Fruit fly (Drosophila melanogaster): ENCODE results near the gene sala.
A peak's percentile ranks its signal among the peaks of the same experiment; 100 is the strongest.

Gene sala

dm6 chr2L:11498839-11499238, 14.3 kb downstream of the sala start, which contains the start of gene Cog8 (continued):
- peak; percentile 13 for TF ChIP-seq lab (GFP tag; optimal IDR thresholded peaks at IDR 0.05)
- no peak for TF ChIP-seq pan (optimal IDR thresholded peaks at IDR 0.05)
- peak in 1 of 2 experiments; percentile 40 for TF ChIP-seq pan (GFP tag; optimal IDR thresholded peaks at IDR 0.05 in 1 of 2, IDR thresholded peaks at IDR 0.05 in 1 of 2)
- TF ChIP-seq BEAF-32 (GFP tag; optimal IDR thresholded peaks at IDR 0.05): peak; percentile 38
- TF ChIP-seq jigr1 (GFP tag; IDR thresholded peaks at IDR 0.05): no peak
- no peak for TF ChIP-seq lov (optimal IDR thresholded peaks at IDR 0.05)
- TF ChIP-seq lov (GFP tag; IDR thresholded peaks at IDR 0.05): no peak
- TF ChIP-seq Blimp-1 (GFP tag; optimal IDR thresholded peaks at IDR 0.05): peak; percentile 21
- no peak for TF ChIP-seq CG11247 (GFP tag; IDR thresholded peaks at IDR 0.05)
- TF ChIP-seq chm (GFP tag; IDR thresholded peaks at IDR 0.05): no peak
- TF ChIP-seq CG16813 (GFP tag; IDR thresholded peaks at IDR 0.05; ENCODE audit: partially characterized antibody): 0 out of 3 replicates have a peak, but pooled peaks have one; percentile 30
- TF ChIP-seq pita (GFP tag; optimal IDR thresholded peaks at IDR 0.05): no peak
- no peak for TF ChIP-seq CG3163 (GFP tag; optimal IDR thresholded peaks at IDR 0.05)
- no peak for TF ChIP-seq Ravus (GFP tag; IDR thresholded peaks at IDR 0.05)
- TF ChIP-seq CG33557 (GFP tag; optimal IDR thresholded peaks at IDR 0.05): peak; percentile 17
- TF ChIP-seq dati (GFP tag; IDR thresholded peaks at IDR 0.05): no peak
- TF ChIP-seq CG18262 (tag; optimal IDR thresholded peaks at IDR 0.05): peak; percentile 25
- no peak for TF ChIP-seq ATbp (GFP tag; optimal IDR thresholded peaks at IDR 0.05)
- peak; percentile 72 for TF ChIP-seq CG4617 (GFP tag; optimal IDR thresholded peaks at IDR 0.05; ENCODE audit: borderline replicate concordance)
- peak; percentile 44 for TF ChIP-seq HmgZ (tag; optimal IDR thresholded peaks at IDR 0.05)
- peak; percentile 52 to 69 for TF ChIP-seq Hr51 (GFP tag; optimal IDR thresholded peaks at IDR 0.05)
- no peak for TF ChIP-seq CG3726 (GFP tag; IDR thresholded peaks at IDR 0.05)
- TF ChIP-seq CG3995 (GFP tag; optimal IDR thresholded peaks at IDR 0.05): peak; percentile 87
- no peak for TF ChIP-seq gro (GFP tag; optimal IDR thresholded peaks at IDR 0.05)
- no peak for TF ChIP-seq tap (tag; optimal IDR thresholded peaks at IDR 0.05)
- TF ChIP-seq CG17912 (GFP tag; optimal IDR thresholded peaks at IDR 0.05): no peak
- no peak for TF ChIP-seq CG6683 (GFP tag; optimal IDR thresholded peaks at IDR 0.05)
- peak; percentile 60 for TF ChIP-seq CG12391 (tag; optimal IDR thresholded peaks at IDR 0.05)
- TF ChIP-seq ac (GFP tag; optimal IDR thresholded peaks at IDR 0.05): no peak
- TF ChIP-seq lmd (GFP tag; IDR thresholded peaks at IDR 0.05): no peak
- peak; percentile 15 for TF ChIP-seq Six4 (GFP tag; optimal IDR thresholded peaks at IDR 0.05)
- peak; percentile 65 for TF ChIP-seq gem (tag; optimal IDR thresholded peaks at IDR 0.05)
- no peak for TF ChIP-seq CG11456 (GFP tag; IDR thresholded peaks at IDR 0.05)
- TF ChIP-seq CG31365 (tag; optimal IDR thresholded peaks at IDR 0.05): no peak
- TF ChIP-seq vvl (GFP tag; IDR thresholded peaks at IDR 0.05): peak; percentile 22; the same call in 1 of the 2 replicates
- TF ChIP-seq CG18764 (GFP tag; optimal IDR thresholded peaks at IDR 0.05): no peak
- TF ChIP-seq CG11093 (GFP tag; IDR thresholded peaks at IDR 0.05): no peak; the same call in 2 of the 3 replicates
- no peak for TF ChIP-seq CG7928 (GFP tag; optimal IDR thresholded peaks at IDR 0.05)
- peak; percentile 0 for TF ChIP-seq Atf3 (GFP tag; optimal IDR thresholded peaks at IDR 0.05)
- TF ChIP-seq CG7786 (GFP tag; optimal IDR thresholded peaks at IDR 0.05): peak; percentile 46
- peak; percentile 46; the same call in 1 of the 3 replicates for TF ChIP-seq CG17361 (GFP tag; IDR thresholded peaks at IDR 0.05)
- TF ChIP-seq jing (GFP tag; optimal IDR thresholded peaks at IDR 0.05): peak; percentile 11
- no peak for TF ChIP-seq gcm (GFP tag; optimal IDR thresholded peaks at IDR 0.05)
- no peak for TF ChIP-seq Atf6 (GFP tag; IDR thresholded peaks at IDR 0.05)
- TF ChIP-seq CG12942 (GFP tag; optimal IDR thresholded peaks at IDR 0.05): peak; percentile 7
- TF ChIP-seq CG31224 (GFP tag; IDR thresholded peaks at IDR 0.05): no peak
- TF ChIP-seq hkb (optimal IDR thresholded peaks at IDR 0.05): no peak
- TF ChIP-seq hkb (GFP tag; IDR thresholded peaks at IDR 0.05): no peak
- TF ChIP-seq odd (GFP tag; optimal IDR thresholded peaks at IDR 0.05): no peak
- peak; percentile 34 for TF ChIP-seq pnt (GFP tag; optimal IDR thresholded peaks at IDR 0.05)
- no peak for TF ChIP-seq danr (GFP tag; IDR thresholded peaks at IDR 0.05)
- TF ChIP-seq CG10979 (tag; optimal IDR thresholded peaks at IDR 0.05): peak; percentile 20
